Fruit fly (Drosophila melanogaster): ENCODE results near the gene Proc-R.
A peak's percentile ranks its signal among the peaks of the same experiment; 100 is the strongest.

Proc-R gene

DNA sequence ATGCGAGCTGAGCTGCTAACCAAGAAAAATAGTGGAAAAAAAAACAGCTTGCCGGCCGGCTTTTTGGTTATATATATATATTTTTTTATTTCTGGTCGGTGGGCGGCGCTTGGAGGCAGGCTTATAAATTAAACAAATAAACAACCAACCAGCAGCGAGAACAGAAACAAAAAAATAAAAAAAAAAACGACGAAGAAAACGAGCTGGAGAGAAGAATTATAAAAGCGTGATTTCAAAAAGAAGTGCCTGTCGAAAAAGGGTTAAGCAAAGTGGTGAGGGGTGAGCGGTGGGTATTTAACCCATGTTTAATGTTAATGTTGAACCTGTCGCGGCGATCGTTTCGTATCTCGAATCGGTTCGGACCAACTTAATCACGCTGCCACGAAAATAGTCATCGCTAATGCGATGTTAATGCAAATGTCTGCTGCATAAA is 36.5 kb upstream of the Proc-R start:
- TF ChIP-seq CG12391 (tag; optimal IDR thresholded peaks at IDR 0.05) (no peak), CG3995 (GFP tag; optimal IDR thresholded peaks at IDR 0.05) (peak; percentile 87), sd (tag; optimal IDR thresholded peaks at IDR 0.05) (peak; percentile 20), Nf-YC (tag; optimal IDR thresholded peaks at IDR 0.05) (peak; percentile 68), abd-A (tag; optimal IDR thresholded peaks at IDR 0.05) (peak; percentile 98), sqz (GFP tag; optimal IDR thresholded peaks at IDR 0.05) (peak; percentile 75), pfk (GFP tag; optimal IDR thresholded peaks at IDR 0.05) (no peak), Med (GFP tag) (peak; percentile 19), CG6175 (GFP tag; IDR thresholded peaks at IDR 0.05) (0 out of 3 replicates have a peak, but pooled peaks have one; percentile 17), oc (tag; optimal IDR thresholded peaks at IDR 0.05) (peak; percentile 14), chinmo (GFP tag; IDR thresholded peaks at IDR 0.05; ENCODE audit: partially characterized antibody) (0 out of 4 replicates have a peak, but pooled peaks have one; percentile 62), cwo (GFP tag; optimal IDR thresholded peaks at IDR 0.05) (peak; percentile 26), ken (GFP tag; IDR thresholded peaks at IDR 0.05) (no peak), twi (tag; optimal IDR thresholded peaks at IDR 0.05) (no peak), CG34422 (GFP tag; IDR thresholded peaks at IDR 0.05) (peak; percentile 64; the same call in 1 of the 3 replicates), CG9797 (GFP tag; optimal IDR thresholded peaks at IDR 0.05) (no peak), CG3847 (GFP tag; IDR thresholded peaks at IDR 0.05) (no peak), Fer3 (tag; optimal IDR thresholded peaks at IDR 0.05) (no peak), nom (GFP tag; optimal IDR thresholded peaks at IDR 0.05) (peak; percentile 61), cas (GFP tag; IDR thresholded peaks at IDR 0.05) (no peak), NFAT (GFP tag; IDR thresholded peaks at IDR 0.05) (no peak), Awh (GFP tag; IDR thresholded peaks at IDR 0.05) (peak; percentile 65), CG13894 (tag; optimal IDR thresholded peaks at IDR 0.05) (peak; percentile 34), Nf-YB (GFP tag; optimal IDR thresholded peaks at IDR 0.05) (peak; percentile 60), vvl (GFP tag; IDR thresholded peaks at IDR 0.05) (peak; percentile 79), schlank (tag; optimal IDR thresholded peaks at IDR 0.05) (no peak)

- TF ChIP-seq Sin3A (optimal IDR thresholded peaks at IDR 0.05), result no peak
- 0 out of 2 replicates have a peak, but pooled peaks have one; percentile 7 for TF ChIP-seq crol (GFP tag; IDR thresholded peaks at IDR 0.05)
- peak; percentile 15 for TF ChIP-seq Med (GFP tag)
- no peak for TF ChIP-seq CG15479 (GFP tag; optimal IDR thresholded peaks at IDR 0.05)
These were observed 32.7 kb upstream of the Proc-R start for dm6 chrX:4675054-4675453.

- TF ChIP-seq CG5245 (GFP tag; optimal IDR thresholded peaks at IDR 0.05), result no peak
- TF ChIP-seq Xrp1 (GFP tag; IDR thresholded peaks at IDR 0.05), result 0 out of 2 replicates have a peak, but pooled peaks have one; percentile 30
- TF ChIP-seq sd (tag; optimal IDR thresholded peaks at IDR 0.05), result peak; percentile 43
- TF ChIP-seq Hsf (GFP tag; optimal IDR thresholded peaks at IDR 0.05), result no peak
- TF ChIP-seq Doc3 (GFP tag; IDR thresholded peaks at IDR 0.05; ENCODE audit: partially characterized antibody), result no peak
- TF ChIP-seq CG8290 (GFP tag; optimal IDR thresholded peaks at IDR 0.05), result no peak
- peak in 1 of 2 experiments; percentile 3 for TF ChIP-seq CG8290 (tag; optimal IDR thresholded peaks at IDR 0.05)
- TF ChIP-seq psq (GFP tag; optimal IDR thresholded peaks at IDR 0.05), result no peak
- no peak for TF ChIP-seq crc (GFP tag; optimal IDR thresholded peaks at IDR 0.05)
- no peak for TF ChIP-seq CG4730 (GFP tag; IDR thresholded peaks at IDR 0.05)
- TF ChIP-seq wek (GFP tag; optimal IDR thresholded peaks at IDR 0.05), result no peak
- TF ChIP-seq CG15696 (tag; optimal IDR thresholded peaks at IDR 0.05), result peak; percentile 40
- TF ChIP-seq Med (GFP tag), result peak; percentile 16
- no peak for TF ChIP-seq CG17568 (GFP tag; optimal IDR thresholded peaks at IDR 0.05)
- TF ChIP-seq HLHmδ (GFP tag; optimal IDR thresholded peaks at IDR 0.05), result peak; percentile 26
- peak; percentile 19 for TF ChIP-seq pros (GFP tag; optimal IDR thresholded peaks at IDR 0.05)
- TF ChIP-seq wor (GFP tag; IDR thresholded peaks at IDR 0.05), result no peak
- TF ChIP-seq CG3995 (GFP tag; optimal IDR thresholded peaks at IDR 0.05), result no peak
- no peak for TF ChIP-seq ems (GFP tag; optimal IDR thresholded peaks at IDR 0.05)
- TF ChIP-seq ci (GFP tag; IDR thresholded peaks at IDR 0.05), result 0 out of 3 replicates have a peak, but pooled peaks have one; percentile 10
- no peak for TF ChIP-seq Chrac-16 (GFP tag; optimal IDR thresholded peaks at IDR 0.05)
- TF ChIP-seq CG33557 (GFP tag; optimal IDR thresholded peaks at IDR 0.05), result peak; percentile 44
- TF ChIP-seq CG15479 (GFP tag; optimal IDR thresholded peaks at IDR 0.05), result peak; percentile 26
- TF ChIP-seq D (optimal IDR thresholded peaks at IDR 0.05), result no peak
- TF ChIP-seq D (GFP tag; optimal IDR thresholded peaks at IDR 0.05), result no peak
These were observed 30.3 kb upstream of the Proc-R start for dm6 chrX:4677427-4677826.

Measured in whole organism, embryonic.